Worm (Caenorhabditis elegans) whole organism, L1 larva: ENCODE measurements around the gene R03G8.3.

Experiments used
- blmp-1 ChIP-seq: fragments of 150-350 bp; optimal IDR thresholded peaks from 2 replicates; lab custom pipeline; 2014; ENCODE audit warnings: missing biosample characterization, missing genetic modification characterization
- lir-3 ChIP-seq: sonication (generic microtip); optimal IDR thresholded peaks from 2 replicates; lab custom pipeline; 2016; ENCODE audit warnings: mild to moderate bottlenecking, missing genetic modification characterization, moderate library complexity, missing compliant biosample characterization; ENCODE audit not compliant: poor library complexity
- nhr-76 ChIP-seq: sonication (generic microtip); optimal IDR thresholded peaks from 2 replicates; lab custom pipeline; 2017; ENCODE audit warnings: missing biosample characterization, missing genetic modification characterization
- nhr-84 ChIP-seq: sonication (generic microtip); optimal IDR thresholded peaks from 2 replicates; lab custom pipeline; 2017; ENCODE audit warnings: missing biosample characterization, missing genetic modification characterization
- unc-130 ChIP-seq: fragments of 150-350 bp; optimal IDR thresholded peaks from 2 replicates; lab custom pipeline; 2017; ENCODE audit warnings: missing biosample characterization, missing genetic modification characterization, inconsistent platforms
- unc-98 ChIP-seq: fragments of 200-800 bp; sonication (Bioruptor generic); IDR thresholded peaks from 2 replicates; pipeline ENCODE4 v1.3.6; 2022; ENCODE audit warnings: missing genetic modification characterization, missing compliant biosample characterization
- ztf-11 ChIP-seq, 2 experiments: sonication (generic microtip); optimal IDR thresholded peaks; 2 replicates each; lab custom pipeline; 2016 to 2017; ENCODE audit warnings: missing genetic modification characterization in 2 of 2, missing biosample characterization in 1 of 2, missing compliant biosample characterization in 1 of 2
- ztf-4 ChIP-seq: fragments of 150-350 bp; optimal IDR thresholded peaks from 2 replicates; lab custom pipeline; 2014; ENCODE audit warnings: missing biosample characterization, missing genetic modification characterization

- TF ChIP-seq nhr-76, result no peak
- no peak for TF ChIP-seq ztf-11 (tag; optimal IDR thresholded peaks at IDR 0.05; lab: Kevin White, UChicago)
- no peak for TF ChIP-seq lir-3 (tag; lab: Kevin White, UChicago)
- TF ChIP-seq blmp-1 (tag; lab: Kevin White, UChicago), result no peak
- no peak for TF ChIP-seq ztf-4 (tag; lab: Kevin White, UChicago)
- no peak for TF ChIP-seq unc-98
- no peak for TF ChIP-seq nhr-84
- no peak for TF ChIP-seq unc-130 (tag; lab: Kevin White, UChicago)
Measured at ce11 chrX:13134807-13135206, 44.0 kb downstream of the R03G8.3 start, which contains the start of gene F09A5.2.
